In genomic region chr3L:10767181-10768095, dm6 we compare ENCODE assay signal across 1 fruit fly cellular context.
TF ChIP-seq lines count a peak whose summit lies in the region.

No protein-coding gene starts in this region.

TF ChIP-seq in whole organism, embryonic, 481 proteins besides CTCF, POLR2A, EP300 and RAD21 (continued from another document and continues in another):
- TF ChIP-seq sens-2 (GFP tag; IDR thresholded peaks at IDR 0.05; lab: Robert Waterston, UW) (no peak), CG17912 (GFP tag; optimal IDR thresholded peaks at IDR 0.05; lab: Kevin White, UChicago) (no peak), Sox102F (GFP tag; optimal IDR thresholded peaks at IDR 0.05; lab: Kevin White, UChicago) (peak; percentile 85), CG2120 (GFP tag; optimal IDR thresholded peaks at IDR 0.05; lab: Kevin White, UChicago) (no peak), cg (GFP tag; optimal IDR thresholded peaks at IDR 0.05; lab: Kevin White, UChicago) (no peak), Lhr (GFP tag; optimal IDR thresholded peaks at IDR 0.05; lab: Kevin White, UChicago) (peak; percentile 33), CG3281 (GFP tag; optimal IDR thresholded peaks at IDR 0.05; lab: Kevin White, UChicago) (no peak), CG10431 (GFP tag; optimal IDR thresholded peaks at IDR 0.05; lab: Kevin White, UChicago) (no peak), Hmx (GFP tag; optimal IDR thresholded peaks at IDR 0.05; lab: Kevin White, UChicago) (no peak), CG13287 (GFP tag; IDR thresholded peaks at IDR 0.05; lab: Robert Waterston, UW; ENCODE audit: partially characterized antibody) (no peak), Deaf1 (tag; optimal IDR thresholded peaks at IDR 0.05; lab: Kevin White, UChicago) (no peak), CG7786 (GFP tag; optimal IDR thresholded peaks at IDR 0.05; lab: Kevin White, UChicago) (no peak), ems (GFP tag; optimal IDR thresholded peaks at IDR 0.05; lab: Kevin White, UChicago) (no peak), CoRest (tag; optimal IDR thresholded peaks at IDR 0.05; lab: Kevin White, UChicago) (peak; percentile 76), lilli (GFP tag; optimal IDR thresholded peaks at IDR 0.05; lab: Kevin White, UChicago) (no peak), fd3F (GFP tag; optimal IDR thresholded peaks at IDR 0.05; lab: Kevin White, UChicago) (no peak), wek (GFP tag; optimal IDR thresholded peaks at IDR 0.05; lab: Kevin White, UChicago) (no peak), caup (GFP tag; optimal IDR thresholded peaks at IDR 0.05; lab: Kevin White, UChicago; ENCODE audit: severe bottlenecking) (no peak), CG31224 (GFP tag; IDR thresholded peaks at IDR 0.05; lab: Robert Waterston, UW) (peak; percentile 17; the same call in 1 of the 2 replicates), CG4854 (GFP tag; optimal IDR thresholded peaks at IDR 0.05; lab: Kevin White, UChicago) (no peak), klu (GFP tag; IDR thresholded peaks at IDR 0.05; lab: Robert Waterston, UW) (no peak), tna (GFP tag; IDR thresholded peaks at IDR 0.05; lab: Robert Waterston, UW; ENCODE audit: partially characterized antibody) (no peak), hb (GFP tag; IDR thresholded peaks at IDR 0.05; lab: Robert Waterston, UW; ENCODE audit: partially characterized antibody) (no peak), CG1832 (GFP tag; optimal IDR thresholded peaks at IDR 0.05; lab: Kevin White, UChicago) (no peak), MBD-R2 (GFP tag; IDR thresholded peaks at IDR 0.05; lab: Robert Waterston, UW) (no peak), CG6654 (GFP tag; optimal IDR thresholded peaks at IDR 0.05; lab: Kevin White, UChicago) (peak; percentile 21), B-H2 (GFP tag; optimal IDR thresholded peaks at IDR 0.05; lab: Kevin White, UChicago) (no peak), CG10274 (GFP tag; optimal IDR thresholded peaks at IDR 0.05; lab: Kevin White, UChicago) (no peak), dmrt99B (tag; optimal IDR thresholded peaks at IDR 0.05; lab: Kevin White, UChicago) (peak; percentile 84), her (GFP tag; optimal IDR thresholded peaks at IDR 0.05; lab: Kevin White, UChicago) (no peak), Taf1 (GFP tag; IDR thresholded peaks at IDR 0.05; lab: Robert Waterston, UW) (no peak), pb (GFP tag; optimal IDR thresholded peaks at IDR 0.05; lab: Kevin White, UChicago) (no peak), Usf (GFP tag; optimal IDR thresholded peaks at IDR 0.05; lab: Kevin White, UChicago) (no peak), CG6689 (GFP tag; IDR thresholded peaks at IDR 0.05; lab: Robert Waterston, UW) (peak; percentile 34; the same call in 1 of the 2 replicates), CG1024 (GFP tag; IDR thresholded peaks at IDR 0.05; lab: Robert Waterston, UW) (no peak), CG12391 (tag; optimal IDR thresholded peaks at IDR 0.05; lab: Kevin White, UChicago) (peak; percentile 70), CG13424 (tag; optimal IDR thresholded peaks at IDR 0.05; lab: Kevin White, UChicago) (peak; percentile 71), CG31388 (GFP tag; optimal IDR thresholded peaks at IDR 0.05; lab: Kevin White, UChicago) (no peak), unc-4 (GFP tag; IDR thresholded peaks at IDR 0.05; lab: Robert Waterston, UW; ENCODE audit: partially characterized antibody) (no peak), Dbx (GFP tag; IDR thresholded peaks at IDR 0.05; lab: Robert Waterston, UW) (0 out of 3 replicates have a peak, but pooled peaks have one; percentile 35), pzg (GFP tag; optimal IDR thresholded peaks at IDR 0.05; lab: Kevin White, UChicago) (no peak), vnd (GFP tag; IDR thresholded peaks at IDR 0.05; lab: Robert Waterston, UW; ENCODE audit: partially characterized antibody) (no peak), ro (GFP tag; IDR thresholded peaks at IDR 0.05; lab: Robert Waterston, UW) (no peak), HLH4C (GFP tag; IDR thresholded peaks at IDR 0.05; lab: Robert Waterston, UW; ENCODE audit: partially characterized antibody) (no peak), Atf-2 (GFP tag; optimal IDR thresholded peaks at IDR 0.05; lab: Kevin White, UChicago) (no peak), CG11093 (GFP tag; IDR thresholded peaks at IDR 0.05; lab: Robert Waterston, UW) (no peak), CG31441 (GFP tag; IDR thresholded peaks at IDR 0.05; lab: Robert Waterston, UW) (peak; percentile 85), da (GFP tag; optimal IDR thresholded peaks at IDR 0.05; lab: Kevin White, UChicago) (no peak), esg (GFP tag; conservative IDR thresholded peaks at IDR 0.05; lab: Robert Waterston, UW) (0 out of 2 replicates have a peak, but pooled peaks have one; percentile 13), CG34224 (GFP tag; IDR thresholded peaks at IDR 0.05; lab: Robert Waterston, UW; ENCODE audit: partially characterized antibody) (no peak), Kr (GFP tag; optimal IDR thresholded peaks at IDR 0.05; lab: Kevin White, UChicago) (no peak), Gug (GFP tag; IDR thresholded peaks at IDR 0.05; lab: Robert Waterston, UW) (no peak), CG17829 (tag; optimal IDR thresholded peaks at IDR 0.05; lab: Kevin White, UChicago) (peak; percentile 71), CG5245 (GFP tag; optimal IDR thresholded peaks at IDR 0.05; lab: Kevin White, UChicago) (no peak), dysf (GFP tag; IDR thresholded peaks at IDR 0.05; lab: Robert Waterston, UW) (peak; percentile 13; the same call in 1 of the 3 replicates), CG32772 (GFP tag; IDR thresholded peaks at IDR 0.05; lab: Robert Waterston, UW) (no peak), CG11504 (tag; optimal IDR thresholded peaks at IDR 0.05; lab: Kevin White, UChicago) (peak; percentile 86), cwo (GFP tag; optimal IDR thresholded peaks at IDR 0.05; lab: Kevin White, UChicago) (no peak), CG2202 (tag; optimal IDR thresholded peaks at IDR 0.05; lab: Kevin White, UChicago) (no peak), chif (GFP tag; optimal IDR thresholded peaks at IDR 0.05; lab: Kevin White, UChicago) (no peak), mld (GFP tag; IDR thresholded peaks at IDR 0.05; lab: Robert Waterston, UW; ENCODE audit: partially characterized antibody) (no peak), grau (tag; optimal IDR thresholded peaks at IDR 0.05; lab: Kevin White, UChicago) (peak; percentile 63), CG14441 (GFP tag; IDR thresholded peaks at IDR 0.05; lab: Robert Waterston, UW) (no peak), Aef1 (GFP tag; IDR thresholded peaks at IDR 0.05; lab: Robert Waterston, UW) (no peak), CG13123 (GFP tag; optimal IDR thresholded peaks at IDR 0.05; lab: Kevin White, UChicago) (no peak), NK7.1 (GFP tag; optimal IDR thresholded peaks at IDR 0.05; lab: Kevin White, UChicago) (no peak), ken (GFP tag; IDR thresholded peaks at IDR 0.05; lab: Robert Waterston, UW) (no peak), Dek (tag; optimal IDR thresholded peaks at IDR 0.05; lab: Kevin White, UChicago) (no peak), knrl (GFP tag; IDR thresholded peaks at IDR 0.05; lab: Robert Waterston, UW; ENCODE audit: partially characterized antibody) (no peak), Abd-B (GFP tag; optimal IDR thresholded peaks at IDR 0.05; lab: Kevin White, UChicago) (no peak), CG14050 (GFP tag; IDR thresholded peaks at IDR 0.05; lab: Robert Waterston, UW) (no peak), Hand (GFP tag; optimal IDR thresholded peaks at IDR 0.05; lab: Kevin White, UChicago) (no peak), lmd (GFP tag; IDR thresholded peaks at IDR 0.05; lab: Robert Waterston, UW) (no peak; the same call in 1 of the 2 replicates), CG11456 (GFP tag; IDR thresholded peaks at IDR 0.05; lab: Robert Waterston, UW) (no peak), unpg (GFP tag; optimal IDR thresholded peaks at IDR 0.05; lab: Kevin White, UChicago) (peak; percentile 50), CG8290 (GFP tag; optimal IDR thresholded peaks at IDR 0.05; lab: Kevin White, UChicago) (no peak), CG8290 (tag; optimal IDR thresholded peaks at IDR 0.05; lab: Kevin White, UChicago) (no peak), Trl (optimal IDR thresholded peaks at IDR 0.05; lab: Kevin White, UChicago) (no peak), Trl (GFP tag; optimal IDR thresholded peaks at IDR 0.05; lab: Kevin White, UChicago) (no peak), croc (GFP tag; conservative IDR thresholded peaks at IDR 0.05; lab: Robert Waterston, UW) (peak; percentile 37; the same call in 1 of the 3 replicates), prd (optimal IDR thresholded peaks at IDR 0.05; lab: Kevin White, UChicago) (no peak), prd (GFP tag; IDR thresholded peaks at IDR 0.05; lab: Robert Waterston, UW) (no peak), YL-1 (GFP tag; optimal IDR thresholded peaks at IDR 0.05; lab: Kevin White, UChicago) (no peak), ind (GFP tag; optimal IDR thresholded peaks at IDR 0.05; lab: Kevin White, UChicago) (no peak), twi (tag; optimal IDR thresholded peaks at IDR 0.05; lab: Kevin White, UChicago) (peak; percentile 0), chm (GFP tag; IDR thresholded peaks at IDR 0.05; lab: Robert Waterston, UW) (peak; percentile 28; the same call in 1 of the 2 replicates), CG10147 (GFP tag; optimal IDR thresholded peaks at IDR 0.05; lab: Kevin White, UChicago) (no peak), bbx (GFP tag; IDR thresholded peaks at IDR 0.05; lab: Robert Waterston, UW; ENCODE audit: partially characterized antibody) (no peak), CG14965 (GFP tag; optimal IDR thresholded peaks at IDR 0.05; lab: Kevin White, UChicago; ENCODE audit: borderline replicate concordance) (no peak), CG10654 (GFP tag; optimal IDR thresholded peaks at IDR 0.05; lab: Kevin White, UChicago) (no peak), CG18764 (GFP tag; optimal IDR thresholded peaks at IDR 0.05; lab: Kevin White, UChicago) (no peak), Dfd (GFP tag; optimal IDR thresholded peaks at IDR 0.05; lab: Kevin White, UChicago) (no peak), CG4360 (GFP tag; IDR thresholded peaks at IDR 0.05; lab: Robert Waterston, UW) (peak; percentile 58), CG4820 (GFP tag; optimal IDR thresholded peaks at IDR 0.05; lab: Kevin White, UChicago) (no peak), Adf1 (GFP tag; IDR thresholded peaks at IDR 0.05; lab: Robert Waterston, UW) (no peak), CG17359 (tag; optimal IDR thresholded peaks at IDR 0.05; lab: Kevin White, UChicago) (peak; percentile 65), pita (GFP tag; optimal IDR thresholded peaks at IDR 0.05; lab: Kevin White, UChicago) (no peak), NfI (GFP tag; optimal IDR thresholded peaks at IDR 0.05; lab: Kevin White, UChicago) (no peak), mirr (GFP tag; optimal IDR thresholded peaks at IDR 0.05; lab: Kevin White, UChicago) (no peak), peb (GFP tag; IDR thresholded peaks at IDR 0.05; lab: Robert Waterston, UW) (no peak), emc (GFP tag; optimal IDR thresholded peaks at IDR 0.05; lab: Kevin White, UChicago) (no peak), Doc2 (GFP tag; IDR thresholded peaks at IDR 0.05; lab: Robert Waterston, UW) (no peak), ftz-f1 (GFP tag; optimal IDR thresholded peaks at IDR 0.05; lab: Kevin White, UChicago) (no peak), vfl (GFP tag; optimal IDR thresholded peaks at IDR 0.05; lab: Kevin White, UChicago) (no peak), CG9932 (GFP tag; IDR thresholded peaks at IDR 0.05; lab: Robert Waterston, UW) (no peak), CG6175 (GFP tag; IDR thresholded peaks at IDR 0.05; lab: Robert Waterston, UW) (0 out of 3 replicates have a peak, but pooled peaks have one; percentile 26), Hmr (GFP tag; optimal IDR thresholded peaks at IDR 0.05; lab: Kevin White, UChicago) (no peak), Dp (GFP tag; optimal IDR thresholded peaks at IDR 0.05; lab: Kevin White, UChicago) (no peak), tin (GFP tag; optimal IDR thresholded peaks at IDR 0.05; lab: Kevin White, UChicago) (no peak), maf-S (GFP tag; optimal IDR thresholded peaks at IDR 0.05; lab: Kevin White, UChicago) (no peak), en (GFP tag; optimal IDR thresholded peaks at IDR 0.05; lab: Kevin White, UChicago) (no peak), CG8765 (GFP tag; IDR thresholded peaks at IDR 0.05; lab: Robert Waterston, UW) (no peak), CG30403 (GFP tag; optimal IDR thresholded peaks at IDR 0.05; lab: Kevin White, UChicago) (peak; percentile 36), pfk (GFP tag; optimal IDR thresholded peaks at IDR 0.05; lab: Kevin White, UChicago) (no peak), fru (optimal IDR thresholded peaks at IDR 0.05; lab: Kevin White, UChicago) (no peak), so (GFP tag; IDR thresholded peaks at IDR 0.05; lab: Robert Waterston, UW) (no peak), amos (GFP tag; IDR thresholded peaks at IDR 0.05; lab: Robert Waterston, UW; ENCODE audit: partially characterized antibody) (no peak), CG31365 (tag; optimal IDR thresholded peaks at IDR 0.05; lab: Kevin White, UChicago) (no peak), CG8359 (GFP tag; optimal IDR thresholded peaks at IDR 0.05; lab: Kevin White, UChicago; ENCODE audit: borderline replicate concordance) (peak; percentile 15), HLHmδ (GFP tag; optimal IDR thresholded peaks at IDR 0.05; lab: Kevin White, UChicago) (no peak), CG11560 (tag; IDR thresholded peaks at IDR 0.05; lab: Robert Waterston, UW) (no peak), lab (GFP tag; optimal IDR thresholded peaks at IDR 0.05; lab: Kevin White, UChicago) (no peak), mam (GFP tag; optimal IDR thresholded peaks at IDR 0.05; lab: Kevin White, UChicago) (no peak), fd96Cb (tag; optimal IDR thresholded peaks at IDR 0.05; lab: Kevin White, UChicago) (peak; percentile 70), pros (GFP tag; optimal IDR thresholded peaks at IDR 0.05; lab: Kevin White, UChicago) (no peak), oc (tag; optimal IDR thresholded peaks at IDR 0.05; lab: Kevin White, UChicago) (no peak), CG3847 (GFP tag; IDR thresholded peaks at IDR 0.05; lab: Robert Waterston, UW) (no peak), ERR (GFP tag; optimal IDR thresholded peaks at IDR 0.05; lab: Kevin White, UChicago) (no peak), CG34422 (GFP tag; IDR thresholded peaks at IDR 0.05; lab: Robert Waterston, UW) (no peak), hkb (optimal IDR thresholded peaks at IDR 0.05; lab: Kevin White, UChicago) (no peak), hkb (GFP tag; IDR thresholded peaks at IDR 0.05; lab: Robert Waterston, UW) (no peak), CG12104 (GFP tag; optimal IDR thresholded peaks at IDR 0.05; lab: Kevin White, UChicago) (no peak), CG4707 (GFP tag; optimal IDR thresholded peaks at IDR 0.05; lab: Kevin White, UChicago) (no peak), ssp (GFP tag; IDR thresholded peaks at IDR 0.05; lab: Robert Waterston, UW) (no peak), Dref (GFP tag; IDR thresholded peaks at IDR 0.05; lab: Robert Waterston, UW) (no peak), CG10321 (GFP tag; IDR thresholded peaks at IDR 0.05; lab: Robert Waterston, UW) (no peak)
